Fruit fly (Drosophila melanogaster) whole organism, adult: ENCODE results near the gene Epp.

Experiments used
- CG11617 ChIP-seq: fragments of 200-800 bp; sonication (Bioruptor generic); optimal IDR thresholded peaks from 2 replicates; lab custom pipeline; 2017; ENCODE audit warnings: mild to moderate bottlenecking, missing biosample characterization, missing genetic modification reagents, missing genetic modification characterization
- CG12768 ChIP-seq: fragments of 200-800 bp; sonication (Bioruptor generic); optimal IDR thresholded peaks from 2 replicates; lab custom pipeline; 2017; ENCODE audit warnings: missing biosample characterization, missing genetic modification characterization, mild to moderate bottlenecking, moderate library complexity, missing genetic modification reagents
- CG1620 ChIP-seq: fragments of 200-800 bp; sonication (Bioruptor generic); optimal IDR thresholded peaks from 2 replicates; lab custom pipeline; 2016; ENCODE audit warnings: missing biosample characterization, missing genetic modification characterization
- CG33017 ChIP-seq: fragments of 200-800 bp; sonication (Bioruptor generic); optimal IDR thresholded peaks from 2 replicates; lab custom pipeline; 2018; ENCODE audit warnings: missing biosample characterization, mild to moderate bottlenecking, missing genetic modification characterization, moderate library complexity
- CG7045 ChIP-seq: fragments of 200-800 bp; sonication (Bioruptor generic); optimal IDR thresholded peaks from 2 replicates; lab custom pipeline; 2017; ENCODE audit warnings: missing biosample characterization, mild to moderate bottlenecking, missing genetic modification characterization
- bab1 ChIP-seq: fragments of 200-800 bp; sonication (Bioruptor generic); optimal IDR thresholded peaks from 3 replicates; lab custom pipeline; 2019; ENCODE audit warnings: missing biosample characterization, mild to moderate bottlenecking, missing genetic modification characterization, moderate library complexity
- cic ChIP-seq: fragments of 200-800 bp; sonication (Bioruptor generic); optimal IDR thresholded peaks from 2 replicates; lab custom pipeline; 2017; ENCODE audit warnings: missing biosample characterization, mild to moderate bottlenecking, missing genetic modification characterization, moderate library complexity
- cnc ChIP-seq, 2 experiments: fragments of >200 bp; optimal IDR thresholded peaks; 2 replicates each; lab custom pipeline; 2017

DNA sequence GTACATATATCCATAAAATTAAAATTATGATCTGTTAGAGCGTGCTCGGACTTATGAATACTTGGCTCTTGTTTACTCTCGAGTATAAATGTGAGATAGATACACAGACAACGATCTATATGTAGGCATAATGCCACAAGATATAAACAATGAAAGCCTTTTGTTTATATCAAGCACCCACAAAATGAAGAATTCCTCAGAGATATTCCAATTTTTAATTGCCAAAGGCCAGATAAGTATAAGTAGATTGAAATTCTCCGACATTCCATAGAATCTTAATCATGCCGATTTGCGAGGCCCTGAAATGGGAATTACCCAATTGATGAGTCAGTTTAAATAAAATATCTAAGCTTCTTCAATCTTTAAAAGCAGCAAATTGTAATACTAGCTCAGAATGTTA is 29.2 kb upstream of the Epp start:
- TF ChIP-seq cnc (optimal IDR thresholded peaks at IDR 0.05; lab: Kevin White, UChicago), result no peak
- TF ChIP-seq CG7045 (GFP tag; lab: Kevin White, UChicago), result no peak
- no peak for TF ChIP-seq CG11617 (GFP tag; lab: Kevin White, UChicago)
- no peak for TF ChIP-seq CG33017
- no peak for TF ChIP-seq CG1620 (GFP tag; lab: Kevin White, UChicago)
- TF ChIP-seq bab1 (GFP tag; lab: Kevin White, UChicago), result no peak
- no peak for TF ChIP-seq cic (GFP tag; lab: Kevin White, UChicago)
- TF ChIP-seq CG12768 (GFP tag; lab: Kevin White, UChicago), result no peak
